Fruit fly (Drosophila melanogaster) whole organism, embryonic: ENCODE measurements around the gene CG10845.

ENCODE experiments used
- Atf3 ChIP-seq: fragments of 200-800 bp; sonication (Bioruptor generic); optimal IDR thresholded peaks from 3 replicates; lab custom pipeline; 2016; ENCODE audit warnings: missing biosample characterization, missing genetic modification characterization
- Atf6 ChIP-seq: fragments of 200-800 bp; sonication (Bioruptor generic); IDR thresholded peaks from 2 replicates; pipeline ENCODE4 v1.3.6; 2022; ENCODE audit warnings: missing biosample characterization, missing genetic modification characterization
- BtbVII ChIP-seq: fragments of 200-800 bp; sonication (Bioruptor generic); optimal IDR thresholded peaks from 3 replicates; lab custom pipeline; 2017; ENCODE audit warnings: missing biosample characterization, mild to moderate bottlenecking, missing genetic modification characterization
- CG10462 ChIP-seq: fragments of 200-800 bp; sonication (Bioruptor generic); optimal IDR thresholded peaks from 2 replicates; lab custom pipeline; 2016; ENCODE audit warnings: missing biosample characterization, missing genetic modification characterization
- CG11085 ChIP-seq: fragments of 200-800 bp; sonication (Bioruptor generic); IDR thresholded peaks from 2 replicates; pipeline ENCODE4 v1.3.6; 2022; ENCODE audit warnings: missing biosample characterization, missing genetic modification characterization
- CG11093 ChIP-seq: fragments of 200-800 bp; sonication (Bioruptor generic); IDR thresholded peaks from 3 replicates; pipeline ENCODE4 v1.3.6; 2022; ENCODE audit warnings: missing biosample characterization, missing genetic modification characterization
- CG11247 ChIP-seq: fragments of 200-800 bp; sonication (Bioruptor generic); IDR thresholded peaks from 2 replicates; pipeline ENCODE4 v1.3.6; 2022; ENCODE audit warnings: missing biosample characterization, missing genetic modification characterization
- CG14441 ChIP-seq: fragments of 200-800 bp; sonication (Bioruptor generic); IDR thresholded peaks from 2 replicates; pipeline ENCODE4 v1.3.6; 2022; ENCODE audit warnings: missing biosample characterization, missing genetic modification characterization
- CG15011 ChIP-seq: fragments of 200-800 bp; sonication (Bioruptor generic); optimal IDR thresholded peaks from 3 replicates; lab custom pipeline; 2018; ENCODE audit warnings: missing biosample characterization, mild to moderate bottlenecking, missing genetic modification characterization
- CG15696 ChIP-seq: fragments of 200-800 bp; sonication (Bioruptor generic); optimal IDR thresholded peaks from 2 replicates; lab custom pipeline; 2019; ENCODE audit warnings: missing biosample characterization, mild to moderate bottlenecking, missing genetic modification characterization, moderate library complexity
- CG17328 ChIP-seq: fragments of 200-800 bp; sonication (Bioruptor generic); IDR thresholded peaks from 2 replicates; pipeline ENCODE4 v1.3.6; 2022; ENCODE audit warnings: missing biosample characterization, missing genetic modification characterization
- CG18619 ChIP-seq: fragments of 200-800 bp; sonication (Bioruptor generic); optimal IDR thresholded peaks from 3 replicates; lab custom pipeline; 2017; ENCODE audit warnings: missing biosample characterization, mild to moderate bottlenecking, missing genetic modification characterization
- CG2202 ChIP-seq: fragments of 200-800 bp; sonication (Bioruptor generic); optimal IDR thresholded peaks from 2 replicates; lab custom pipeline; 2018; ENCODE audit warnings: missing biosample characterization, mild to moderate bottlenecking, missing genetic modification characterization
- CG31441 ChIP-seq: fragments of 200-800 bp; sonication (Bioruptor generic); IDR thresholded peaks from 2 replicates; pipeline ENCODE4 v1.3.6; 2022; ENCODE audit warnings: missing biosample characterization, missing genetic modification characterization
- CG34422 ChIP-seq: fragments of 200-800 bp; sonication (Bioruptor generic); IDR thresholded peaks from 3 replicates; pipeline ENCODE4 v1.3.6; 2022; ENCODE audit warnings: missing biosample characterization, missing genetic modification characterization
- CG3838 ChIP-seq: fragments of 200-800 bp; sonication (Bioruptor generic); optimal IDR thresholded peaks from 3 replicates; lab custom pipeline; 2016; ENCODE audit warnings: missing biosample characterization, missing genetic modification characterization
- CG6765 ChIP-seq: fragments of 200-800 bp; sonication (Bioruptor generic); optimal IDR thresholded peaks from 3 replicates; lab custom pipeline; 2017; ENCODE audit warnings: missing biosample characterization, mild to moderate bottlenecking, missing genetic modification characterization
- CG6813 ChIP-seq: fragments of 200-800 bp; sonication (Bioruptor generic); optimal IDR thresholded peaks from 2 replicates; lab custom pipeline; 2017; ENCODE audit warnings: missing biosample characterization, missing genetic modification characterization, mild to moderate bottlenecking, moderate library complexity, missing genetic modification reagents
- CG7745 ChIP-seq: fragments of 200-800 bp; sonication (Bioruptor generic); optimal IDR thresholded peaks from 2 replicates; lab custom pipeline; 2018; ENCODE audit warnings: missing biosample characterization, mild to moderate bottlenecking, missing genetic modification characterization, moderate library complexity
- CG9817 ChIP-seq: fragments of 200-800 bp; sonication (Bioruptor generic); optimal IDR thresholded peaks from 2 replicates; lab custom pipeline; 2018; ENCODE audit warnings: missing biosample characterization, mild to moderate bottlenecking, missing genetic modification characterization, moderate library complexity
- D ChIP-seq, 2 experiments: fragments of 200-800 bp in 1 of 2; fragments of >200 bp in 1 of 2; sonication (Bioruptor generic) in 1 of 2; optimal IDR thresholded peaks; 2 replicates in 1 of 2; 3 replicates in 1 of 2; lab custom pipeline; 2017; ENCODE audit warnings: mild to moderate bottlenecking in 1 of 2, missing biosample characterization in 1 of 2, missing genetic modification characterization in 1 of 2, missing genetic modification reagents in 1 of 2
- Fer2 ChIP-seq: fragments of 200-800 bp; sonication (Bioruptor generic); optimal IDR thresholded peaks from 2 replicates; lab custom pipeline; 2018; ENCODE audit warnings: missing biosample characterization, mild to moderate bottlenecking, missing genetic modification characterization, moderate library complexity
- H2.0 ChIP-seq: fragments of 200-800 bp; sonication (Bioruptor generic); IDR thresholded peaks from 2 replicates; pipeline ENCODE4 v1.3.6; 2022; ENCODE audit warnings: missing biosample characterization, missing genetic modification characterization
- Jarid2 ChIP-seq: fragments of 200-800 bp; sonication (Bioruptor generic); optimal IDR thresholded peaks from 3 replicates; lab custom pipeline; 2017; ENCODE audit warnings: mild to moderate bottlenecking, missing biosample characterization, missing genetic modification reagents, missing genetic modification characterization
- NfI ChIP-seq: fragments of 200-800 bp; sonication (Bioruptor generic); optimal IDR thresholded peaks from 3 replicates; lab custom pipeline; 2018; ENCODE audit warnings: missing biosample characterization, mild to moderate bottlenecking, missing genetic modification characterization, moderate library complexity
- Pdp1 ChIP-seq, 2 experiments: fragments of 200-800 bp; sonication (Bioruptor generic); optimal IDR thresholded peaks; 3 replicates each; lab custom pipeline; 2016; ENCODE audit warnings: missing biosample characterization in 2 of 2, missing genetic modification characterization in 2 of 2, mild to moderate bottlenecking in 1 of 2, moderate library complexity in 1 of 2
- Rfx ChIP-seq: fragments of 200-800 bp; sonication (Bioruptor generic); IDR thresholded peaks from 2 replicates; pipeline ENCODE4 v1.3.6; 2022; ENCODE audit warnings: missing biosample characterization, missing genetic modification characterization
- abd-A ChIP-seq: fragments of 200-800 bp; sonication (Bioruptor generic); optimal IDR thresholded peaks from 3 replicates; lab custom pipeline; 2019; ENCODE audit warnings: missing biosample characterization, mild to moderate bottlenecking, missing genetic modification characterization, moderate library complexity
- ase ChIP-seq: fragments of 200-800 bp; sonication (Bioruptor generic); IDR thresholded peaks from 3 replicates; pipeline ENCODE4 v1.3.6; 2022; ENCODE audit warnings: missing biosample characterization, missing genetic modification characterization
- chm ChIP-seq: fragments of 200-800 bp; sonication (Bioruptor generic); IDR thresholded peaks from 2 replicates; pipeline ENCODE4 v1.3.6; 2022; ENCODE audit warnings: missing biosample characterization, missing genetic modification characterization
- crc ChIP-seq: fragments of 200-800 bp; sonication (Bioruptor generic); optimal IDR thresholded peaks from 2 replicates; lab custom pipeline; 2016; ENCODE audit warnings: missing biosample characterization, missing genetic modification characterization
- hbn ChIP-seq: fragments of 200-800 bp; sonication (Bioruptor generic); IDR thresholded peaks from 2 replicates; pipeline ENCODE4 v1.3.6; 2022; ENCODE audit warnings: missing biosample characterization, missing genetic modification characterization; ENCODE audit not compliant: partially characterized antibody
- kni ChIP-seq: fragments of 200-800 bp; sonication (Bioruptor generic); optimal IDR thresholded peaks from 3 replicates; lab custom pipeline; 2017; ENCODE audit warnings: mild to moderate bottlenecking, missing biosample characterization, missing genetic modification reagents, missing genetic modification characterization
- mld ChIP-seq: fragments of 200-800 bp; sonication (Bioruptor generic); IDR thresholded peaks from 3 replicates; pipeline ENCODE4 v1.3.6; 2022; ENCODE audit warnings: missing biosample characterization, missing genetic modification characterization; ENCODE audit not compliant: partially characterized antibody
- nmo ChIP-seq: fragments of 200-800 bp; sonication (Bioruptor generic); optimal IDR thresholded peaks from 2 replicates; lab custom pipeline; 2018; ENCODE audit warnings: missing biosample characterization, mild to moderate bottlenecking, missing genetic modification characterization, moderate library complexity
- odd ChIP-seq: fragments of 200-800 bp; sonication (Bioruptor generic); optimal IDR thresholded peaks from 2 replicates; lab custom pipeline; 2017; ENCODE audit warnings: missing biosample characterization, mild to moderate bottlenecking, missing genetic modification characterization
- peb ChIP-seq: fragments of 200-800 bp; sonication (Bioruptor generic); IDR thresholded peaks from 2 replicates; pipeline ENCODE4 v1.3.6; 2022; ENCODE audit warnings: missing biosample characterization, missing genetic modification characterization
- phol ChIP-seq: fragments of 200-800 bp; sonication (Bioruptor generic); optimal IDR thresholded peaks from 3 replicates; lab custom pipeline; 2018; ENCODE audit warnings: missing biosample characterization, mild to moderate bottlenecking, missing genetic modification characterization, moderate library complexity
- pnt ChIP-seq: fragments of 200-800 bp; sonication (Bioruptor generic); optimal IDR thresholded peaks from 3 replicates; lab custom pipeline; 2016; ENCODE audit warnings: missing biosample characterization, missing genetic modification characterization
- prd ChIP-seq, 3 experiments: fragments of >200 bp in 2 of 3; fragments of 200-800 bp in 1 of 3; sonication (Bioruptor generic) in 1 of 3; optimal IDR thresholded peaks in 2 of 3; IDR thresholded peaks in 1 of 3; 2 replicates in 2 of 3; 3 replicates in 1 of 3; pipeline versions ENCODE4 v1.3.6 to Lab custom; 2017 to 2022; ENCODE audit warnings: missing biosample characterization in 1 of 3, missing genetic modification characterization in 1 of 3
- psq ChIP-seq: fragments of 200-800 bp; sonication (Bioruptor generic); optimal IDR thresholded peaks from 2 replicates; lab custom pipeline; 2017; ENCODE audit warnings: missing biosample characterization, missing genetic modification characterization
- pum ChIP-seq: fragments of 200-800 bp; sonication (Bioruptor generic); optimal IDR thresholded peaks from 2 replicates; lab custom pipeline; 2016; ENCODE audit warnings: missing biosample characterization, missing genetic modification characterization
- ranshi ChIP-seq: fragments of 200-800 bp; sonication (Bioruptor generic); IDR thresholded peaks from 2 replicates; pipeline ENCODE4 v1.3.6; 2022; ENCODE audit warnings: missing biosample characterization, missing genetic modification characterization
- ssp ChIP-seq: fragments of 200-800 bp; sonication (Bioruptor generic); IDR thresholded peaks from 2 replicates; pipeline ENCODE4 v1.3.6; 2022; ENCODE audit warnings: missing biosample characterization, missing genetic modification characterization
- tap ChIP-seq: fragments of 200-800 bp; optimal IDR thresholded peaks from 3 replicates; lab custom pipeline; 2019; ENCODE audit warnings: missing biosample characterization, mild to moderate bottlenecking, missing genetic modification characterization, moderate library complexity
- tup ChIP-seq: fragments of 200-800 bp; sonication (Bioruptor generic); optimal IDR thresholded peaks from 2 replicates; lab custom pipeline; 2016; ENCODE audit warnings: missing biosample characterization, mild to moderate bottlenecking, missing genetic modification characterization, moderate library complexity
- vvl ChIP-seq: fragments of 200-800 bp; sonication (Bioruptor generic); IDR thresholded peaks from 2 replicates; pipeline ENCODE4 v1.3.6; 2022; ENCODE audit warnings: missing biosample characterization, missing genetic modification characterization

CG10845 gene

DNA sequence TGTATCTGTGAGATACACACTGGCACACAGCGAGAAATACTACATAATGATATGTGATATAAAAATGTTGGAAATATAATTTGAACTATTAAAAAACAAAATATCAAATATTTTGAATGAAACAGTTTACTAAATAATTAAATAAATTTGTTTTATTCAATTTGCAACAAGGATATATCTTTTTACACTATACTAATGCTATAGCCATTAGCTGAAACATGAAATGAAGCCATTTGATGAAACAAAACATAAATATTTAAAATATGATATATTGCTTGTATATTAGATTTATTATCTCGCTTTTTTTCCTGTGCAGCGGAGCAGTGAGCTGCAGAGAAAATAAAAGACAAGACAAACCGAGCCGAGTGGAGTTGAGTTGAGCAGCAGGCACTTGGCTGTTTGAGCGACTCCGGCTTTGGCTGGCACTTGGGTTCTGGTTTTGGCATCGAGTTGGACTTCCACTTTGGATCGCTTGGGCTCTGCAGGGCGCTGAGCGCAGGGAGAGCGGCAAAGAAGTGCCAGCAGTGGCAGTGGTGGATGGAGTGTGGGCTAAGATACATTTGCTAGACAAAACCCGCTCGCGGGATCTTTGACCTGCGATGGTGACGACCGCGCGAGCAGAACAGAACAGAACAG is 7.5 kb upstream of the CG10845 start (continued):
- TF ChIP-seq CG10462 (no peak), CG2202 (tag; lab: Kevin White, UChicago) (peak; percentile 47), odd (GFP tag; lab: Kevin White, UChicago) (peak; percentile 60), Jarid2 (GFP tag; lab: Kevin White, UChicago) (peak; percentile 38), CG15011 (peak; percentile 75), CG3838 (GFP tag; lab: Kevin White, UChicago) (no peak), CG14441 (GFP tag; lab: Robert Waterston, UW) (peak; percentile 62), CG34422 (GFP tag; lab: Robert Waterston, UW) (peak; percentile 55; the same call in 1 of the 3 replicates), ase (GFP tag; lab: Robert Waterston, UW) (0 out of 3 replicates have a peak, but pooled peaks have one; percentile 44), Rfx (peak; percentile 54), chm (GFP tag; lab: Robert Waterston, UW) (peak; percentile 55; the same call in 1 of the 2 replicates), pum (GFP tag; lab: Kevin White, UChicago) (no peak), CG18619 (GFP tag; lab: Kevin White, UChicago) (peak; percentile 67), tup (GFP tag; lab: Kevin White, UChicago) (no peak), Atf3 (no peak), mld (no peak), D (optimal IDR thresholded peaks at IDR 0.05; lab: Kevin White, UChicago) (no peak), D (GFP tag; optimal IDR thresholded peaks at IDR 0.05; lab: Kevin White, UChicago) (peak; percentile 83), pnt (GFP tag; lab: Kevin White, UChicago) (peak; percentile 12), CG7745 (tag; lab: Kevin White, UChicago) (peak; percentile 50), H2.0 (GFP tag; lab: Robert Waterston, UW) (peak; percentile 24; the same call in 1 of the 2 replicates), Pdp1 (GFP tag; optimal IDR thresholded peaks at IDR 0.05; lab: Kevin White, UChicago) (peak in 1 of 2 experiments; percentile 5), abd-A (tag; lab: Kevin White, UChicago) (no peak), CG11085 (GFP tag; lab: Robert Waterston, UW) (0 out of 2 replicates have a peak, but pooled peaks have one; percentile 13), nmo (GFP tag; lab: Kevin White, UChicago) (peak; percentile 95), tap (peak; percentile 81), kni (GFP tag; lab: Kevin White, UChicago) (peak; percentile 22), BtbVII (peak; percentile 70), peb (GFP tag; lab: Robert Waterston, UW) (peak; percentile 35; the same call in 1 of the 2 replicates), prd (optimal IDR thresholded peaks at IDR 0.05; lab: Kevin White, UChicago) (no peak), prd (GFP tag; IDR thresholded peaks at IDR 0.05; lab: Robert Waterston, UW) (peak; percentile 85), ranshi (GFP tag; lab: Robert Waterston, UW) (peak; percentile 32; the same call in 1 of the 2 replicates), CG6765 (GFP tag; lab: Kevin White, UChicago) (peak; percentile 40), NfI (GFP tag; lab: Kevin White, UChicago) (peak; percentile 40), Atf6 (GFP tag; lab: Robert Waterston, UW) (peak; percentile 62; the same call in 1 of the 2 replicates), CG6813 (GFP tag; lab: Kevin White, UChicago) (peak; percentile 58), crc (GFP tag; lab: Kevin White, UChicago) (no peak), psq (GFP tag; lab: Kevin White, UChicago) (peak; percentile 21), Fer2 (tag; lab: Kevin White, UChicago) (peak; percentile 37), hbn (GFP tag; lab: Robert Waterston, UW) (no peak), vvl (GFP tag; lab: Robert Waterston, UW) (peak; percentile 83), CG15696 (tag; lab: Kevin White, UChicago) (peak; percentile 92), CG9817 (tag; lab: Kevin White, UChicago) (peak; percentile 54), CG31441 (GFP tag; lab: Robert Waterston, UW) (peak; percentile 97), phol (tag; lab: Kevin White, UChicago) (peak; percentile 92), CG11247 (GFP tag; lab: Robert Waterston, UW) (0 out of 2 replicates have a peak, but pooled peaks have one; percentile 14), CG17328 (peak; percentile 65), ssp (GFP tag; lab: Robert Waterston, UW) (peak; percentile 55), CG11093 (0 out of 3 replicates have a peak, but pooled peaks have one; percentile 38)
